Worm (Caenorhabditis elegans): ENCODE results near the gene D1044.7.

Gene D1044.7

ce11 chrIII:5541777-5542176, 33.2 kb upstream of the D1044.7 start:
- TF ChIP-seq madf-2 (tag; optimal IDR thresholded peaks at IDR 0.05) (no peak), ceh-6 (GFP tag; optimal IDR thresholded peaks at IDR 0.05) (no peak), K02D7.2 (tag; optimal IDR thresholded peaks at IDR 0.05) (no peak), nhr-232 (tag; optimal IDR thresholded peaks at IDR 0.05) (no peak), nfya-1 (tag; optimal IDR thresholded peaks at IDR 0.05) (no peak), pros-1 (tag; optimal IDR thresholded peaks at IDR 0.05) (no peak), sdc-2 (tag; optimal IDR thresholded peaks at IDR 0.05) (no peak), mec-3 (tag; optimal IDR thresholded peaks at IDR 0.05; ENCODE audit: borderline replicate concordance) (no peak), pax-1 (tag; optimal IDR thresholded peaks at IDR 0.05) (no peak), pag-3 (tag; optimal IDR thresholded peaks at IDR 0.05; ENCODE audit: borderline replicate concordance) (no peak), ceh-48 (tag; optimal IDR thresholded peaks at IDR 0.05) (no peak), unc-3 (GFP tag; conservative IDR thresholded peaks at IDR 0.05) (no peak), unc-3 (tag; optimal IDR thresholded peaks at IDR 0.05) (no peak), unc-42 (tag; optimal IDR thresholded peaks at IDR 0.05) (no peak), K09A11.1 (tag; optimal IDR thresholded peaks at IDR 0.05; ENCODE audit: insufficient read depth) (no peak), ceh-9 (tag; optimal IDR thresholded peaks at IDR 0.05) (no peak), hlh-30 (tag; optimal IDR thresholded peaks at IDR 0.05; ENCODE audit: insufficient read depth) (no peak)

DNA sequence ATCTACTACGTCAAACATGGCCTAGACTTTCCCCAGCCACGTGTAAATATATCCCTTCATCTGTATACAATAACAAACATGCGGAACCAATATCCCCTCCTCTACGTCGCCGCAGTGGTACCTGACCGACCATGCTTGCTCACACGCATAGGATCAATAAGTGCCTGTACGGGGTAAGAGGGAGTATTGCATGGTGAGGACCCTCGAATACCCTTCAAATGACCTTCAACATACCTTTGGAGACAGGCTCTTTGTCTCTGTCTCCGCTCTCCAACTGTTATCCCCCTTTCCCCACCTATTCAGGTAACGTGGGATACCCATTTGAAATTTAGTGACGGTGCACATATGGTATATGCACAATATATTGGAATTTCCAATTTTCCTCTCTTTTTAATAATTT, 17.4 kb upstream of the D1044.7 start, which contains the start of gene dex-1:
TSS of gene dex-1 (plus strand) at position 132 of the 400 bp plus-strand sequence.
- TF ChIP-seq eyg-1 (tag; optimal IDR thresholded peaks at IDR 0.05) (no peak), C08G9.2 (tag; optimal IDR thresholded peaks at IDR 0.05) (no peak), pat-9 (tag; optimal IDR thresholded peaks at IDR 0.05) (no peak), tbx-7 (tag; optimal IDR thresholded peaks at IDR 0.05) (no peak), nhr-11 (tag; optimal IDR thresholded peaks at IDR 0.05) (no peak), unc-3 (GFP tag; conservative IDR thresholded peaks at IDR 0.05) (no peak), unc-3 (tag; optimal IDR thresholded peaks at IDR 0.05) (no peak), ztf-16 (tag; optimal IDR thresholded peaks at IDR 0.05) (no peak), ttx-3 (tag; optimal IDR thresholded peaks at IDR 0.05) (no peak), hlh-8 (tag; optimal IDR thresholded peaks at IDR 0.05) (no peak), ceh-2 (tag; optimal IDR thresholded peaks at IDR 0.05) (no peak)

ce11 chrIII:5521930-5522329, 13.4 kb upstream of the D1044.7 start, which contains the start of gene D1044.4:
D1044.4 (minus strand) TSS chrIII:5522030.
- TF ChIP-seq ceh-2 (tag; optimal IDR thresholded peaks at IDR 0.05) (no peak), eyg-1 (tag; optimal IDR thresholded peaks at IDR 0.05) (no peak), nhr-232 (tag; optimal IDR thresholded peaks at IDR 0.05) (no peak), tbx-2 (tag; optimal IDR thresholded peaks at IDR 0.05) (no peak), ceh-48 (tag; optimal IDR thresholded peaks at IDR 0.05) (no peak), hlh-6 (tag; optimal IDR thresholded peaks at IDR 0.05) (no peak), K02D7.2 (tag; optimal IDR thresholded peaks at IDR 0.05) (no peak), unc-55 (GFP tag; optimal IDR thresholded peaks at IDR 0.05) (no peak), pha-4 (tag; optimal IDR thresholded peaks at IDR 0.05) (no peak), dmd-4 (tag; optimal IDR thresholded peaks at IDR 0.05; ENCODE audit: borderline replicate concordance) (no peak), sox-4 (tag; optimal IDR thresholded peaks at IDR 0.05) (no peak), fax-1 (tag; optimal IDR thresholded peaks at IDR 0.05) (no peak), T23F11.4 (GFP tag; optimal IDR thresholded peaks at IDR 0.05) (no peak), madf-2 (tag; optimal IDR thresholded peaks at IDR 0.05) (no peak), ceh-19 (GFP tag; optimal IDR thresholded peaks at IDR 0.05) (no peak)

DNA sequence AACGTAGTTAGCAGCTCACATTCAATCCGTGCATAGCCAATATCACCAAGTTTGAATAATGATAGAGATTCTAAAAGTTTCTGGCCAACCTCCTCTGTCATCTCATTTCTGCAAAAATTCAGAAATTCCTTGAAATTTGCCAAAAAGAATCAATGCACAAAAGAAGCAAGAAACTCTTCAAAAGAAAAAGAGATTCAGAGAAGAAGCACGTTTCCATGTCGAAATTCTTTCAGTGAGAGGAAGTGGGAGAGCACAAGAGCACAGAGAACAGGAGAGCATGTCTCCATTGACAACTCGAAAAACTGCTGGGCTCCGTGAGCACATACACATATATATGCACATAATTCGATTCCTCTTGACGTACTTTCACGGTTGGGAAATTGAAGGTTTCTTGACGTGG, 8.9 kb upstream of the D1044.7 start, which contains the start of gene nekl-4:
TSS of gene nekl-4 (minus strand) at position 101 of the 400 bp plus-strand sequence.
- TF ChIP-seq pha-2 (tag; optimal IDR thresholded peaks at IDR 0.05) (no peak), unc-86 (tag; optimal IDR thresholded peaks at IDR 0.05) (no peak)
